Fruit fly (Drosophila melanogaster): ENCODE data around the gene RpS9.

RpS9 gene

dm6 chr3L:9549690-9550303 is 38.5 kb upstream of the RpS9 start (continued):
- TF ChIP-seq CG6854 (GFP tag; optimal IDR thresholded peaks at IDR 0.05) = no peak
- TF ChIP-seq esn (GFP tag; optimal IDR thresholded peaks at IDR 0.05) = peak; percentile 64
- peak; percentile 43 for TF ChIP-seq CG11762 (GFP tag; optimal IDR thresholded peaks at IDR 0.05; ENCODE audit: insufficient read depth)
- peak; percentile 94 for TF ChIP-seq CG6163 (GFP tag; IDR thresholded peaks at IDR 0.05)
- TF ChIP-seq achi (GFP tag; optimal IDR thresholded peaks at IDR 0.05) = peak; percentile 55
- peak; percentile 67 for TF ChIP-seq Met (GFP tag; optimal IDR thresholded peaks at IDR 0.05)
- peak; percentile 27 for TF ChIP-seq Ets21C (GFP tag; optimal IDR thresholded peaks at IDR 0.05)
- peak; percentile 91 for TF ChIP-seq svp (GFP tag)
- TF ChIP-seq Smox (GFP tag; optimal IDR thresholded peaks at IDR 0.05) = peak; percentile 55
- TF ChIP-seq cyc (GFP tag; optimal IDR thresholded peaks at IDR 0.05) = peak; percentile 62
- TF ChIP-seq lz (GFP tag; optimal IDR thresholded peaks at IDR 0.05) = peak; percentile 51
- no peak for TF ChIP-seq Sox102F (GFP tag; optimal IDR thresholded peaks at IDR 0.05)
- peak; percentile 51 for TF ChIP-seq net (GFP tag; optimal IDR thresholded peaks at IDR 0.05)
- TF ChIP-seq CG6808 (GFP tag; optimal IDR thresholded peaks at IDR 0.05) = peak; percentile 82
- TF ChIP-seq Sox15 (GFP tag; optimal IDR thresholded peaks at IDR 0.05) = no peak
- peak; percentile 59 for TF ChIP-seq CG6792 (GFP tag; optimal IDR thresholded peaks at IDR 0.05)
- TF ChIP-seq dsx (GFP tag; optimal IDR thresholded peaks at IDR 0.05; ENCODE audit: poor library complexity, severe bottlenecking) = peak; percentile 92
- no peak for TF ChIP-seq fkh (GFP tag; optimal IDR thresholded peaks at IDR 0.05)
- TF ChIP-seq CG34406 (GFP tag; optimal IDR thresholded peaks at IDR 0.05) = peak; percentile 39
- peak; percentile 1 for TF ChIP-seq CG11902 (GFP tag; optimal IDR thresholded peaks at IDR 0.05)
- TF ChIP-seq Lpt (GFP tag; optimal IDR thresholded peaks at IDR 0.05) = peak; percentile 51
- peak; percentile 76 for TF ChIP-seq Eip75B (GFP tag; optimal IDR thresholded peaks at IDR 0.05)
- TF ChIP-seq CG16779 (tag; optimal IDR thresholded peaks at IDR 0.05) = peak; percentile 61
- TF ChIP-seq vri (GFP tag; optimal IDR thresholded peaks at IDR 0.05) = no peak
- TF ChIP-seq topi (GFP tag; optimal IDR thresholded peaks at IDR 0.05) = peak; percentile 73
- TF ChIP-seq CG8119 (GFP tag; IDR thresholded peaks at IDR 0.05) = peak; percentile 75
- TF ChIP-seq fd59A (GFP tag; optimal IDR thresholded peaks at IDR 0.05) = peak; percentile 56
- TF ChIP-seq Blimp-1 (GFP tag; optimal IDR thresholded peaks at IDR 0.05) = no peak
- TF ChIP-seq CG11294 (GFP tag; IDR thresholded peaks at IDR 0.05) = peak; percentile 42
- TF ChIP-seq pdm3 (GFP tag; optimal IDR thresholded peaks at IDR 0.05) = peak; percentile 45

- TF ChIP-seq CG6808 (GFP tag; optimal IDR thresholded peaks at IDR 0.05) = peak; percentile 5
- TF ChIP-seq CG8119 (GFP tag; IDR thresholded peaks at IDR 0.05) = 0 out of 3 replicates have a peak, but pooled peaks have one; percentile 13
- TF ChIP-seq CG1621 (tag; optimal IDR thresholded peaks at IDR 0.05) = no peak
- no peak for TF ChIP-seq CG8632 (GFP tag; optimal IDR thresholded peaks at IDR 0.05)
- TF ChIP-seq achi (GFP tag; optimal IDR thresholded peaks at IDR 0.05) = no peak
- peak; percentile 24 for TF ChIP-seq dsx (GFP tag; optimal IDR thresholded peaks at IDR 0.05; ENCODE audit: poor library complexity, severe bottlenecking)
Observed at dm6 chr3L:9548800-9549199, 37.5 kb upstream of the RpS9 start.

dm6 chr3L:9547910-9548309 is 36.6 kb upstream of the RpS9 start:
- TF ChIP-seq CG6163 (GFP tag; IDR thresholded peaks at IDR 0.05) = no peak
- TF ChIP-seq CG34406 (GFP tag; optimal IDR thresholded peaks at IDR 0.05) = no peak
- TF ChIP-seq topi (GFP tag; optimal IDR thresholded peaks at IDR 0.05) = no peak
- no peak for TF ChIP-seq CG10631 (GFP tag; optimal IDR thresholded peaks at IDR 0.05)
- no peak for TF ChIP-seq Ets96B (tag; optimal IDR thresholded peaks at IDR 0.05)
- peak; percentile 13 for TF ChIP-seq Blimp-1 (GFP tag; optimal IDR thresholded peaks at IDR 0.05)
- TF ChIP-seq Eip93F (GFP tag; optimal IDR thresholded peaks at IDR 0.05) = no peak
- TF ChIP-seq Met (GFP tag; optimal IDR thresholded peaks at IDR 0.05) = no peak

- TF ChIP-seq CG6276 (GFP tag; optimal IDR thresholded peaks at IDR 0.05) (peak; percentile 69), net (GFP tag; optimal IDR thresholded peaks at IDR 0.05) (peak; percentile 47), CG8319 (GFP tag; optimal IDR thresholded peaks at IDR 0.05) (no peak), vri (GFP tag; optimal IDR thresholded peaks at IDR 0.05) (peak; percentile 36), CG1621 (tag; optimal IDR thresholded peaks at IDR 0.05) (peak; percentile 14), svp (GFP tag) (peak; percentile 64), eg (GFP tag; IDR thresholded peaks at IDR 0.05) (peak; percentile 64; the same call in 1 of the 3 replicates), Blimp-1 (GFP tag; optimal IDR thresholded peaks at IDR 0.05) (peak; percentile 99), dsx (GFP tag; optimal IDR thresholded peaks at IDR 0.05; ENCODE audit: poor library complexity, severe bottlenecking) (peak; percentile 26), Eip75B (GFP tag; optimal IDR thresholded peaks at IDR 0.05) (peak; percentile 39), Gug (GFP tag; IDR thresholded peaks at IDR 0.05) (no peak), Eip93F (GFP tag; optimal IDR thresholded peaks at IDR 0.05) (no peak), CG32006 (GFP tag; optimal IDR thresholded peaks at IDR 0.05) (peak; percentile 19), ss (GFP tag; optimal IDR thresholded peaks at IDR 0.05) (peak; percentile 31 to 33), CG8119 (GFP tag; IDR thresholded peaks at IDR 0.05) (peak; percentile 77), CG16779 (tag; optimal IDR thresholded peaks at IDR 0.05) (peak; percentile 31), CG3919 (GFP tag; optimal IDR thresholded peaks at IDR 0.05) (peak; percentile 35), achi (GFP tag; optimal IDR thresholded peaks at IDR 0.05) (peak; percentile 25), CG31627 (GFP tag; optimal IDR thresholded peaks at IDR 0.05) (no peak)
Observed at dm6 chr3L:9546875-9547324, 35.6 kb upstream of the RpS9 start, which contains the start of gene CG42673. CG42673 (plus strand) TSS chr3L:9547220.
